Fruit fly (Drosophila melanogaster): ENCODE data around the gene CG31380.

Gene CG31380

dm6 chr3R:25782855-25783424, 6.3 kb downstream of the CG31380 start:
- no peak for TF ChIP-seq gl (tag; optimal IDR thresholded peaks at IDR 0.05)
- TF ChIP-seq D1 (tag; optimal IDR thresholded peaks at IDR 0.05) = no peak
- no peak for TF ChIP-seq CG4496 (GFP tag; IDR thresholded peaks at IDR 0.05)
- no peak for TF ChIP-seq CG15710 (tag; optimal IDR thresholded peaks at IDR 0.05)
- no peak for TF ChIP-seq CG32121 (GFP tag; IDR thresholded peaks at IDR 0.05)
- no peak for TF ChIP-seq Pif1A (GFP tag; optimal IDR thresholded peaks at IDR 0.05)
- TF ChIP-seq fd96Ca (GFP tag; IDR thresholded peaks at IDR 0.05) = no peak
- TF ChIP-seq Pif1B (GFP tag; optimal IDR thresholded peaks at IDR 0.05) = no peak
- no peak for TF ChIP-seq rn (GFP tag; IDR thresholded peaks at IDR 0.05)
- TF ChIP-seq CG34367 (tag; optimal IDR thresholded peaks at IDR 0.05) = no peak
- TF ChIP-seq CG10348 (GFP tag; IDR thresholded peaks at IDR 0.05) = no peak
- TF ChIP-seq CG9948 (tag; optimal IDR thresholded peaks at IDR 0.05) = no peak
- TF ChIP-seq CG17806 (tag; optimal IDR thresholded peaks at IDR 0.05) = no peak
- TF ChIP-seq Snoo (tag; optimal IDR thresholded peaks at IDR 0.05) = no peak
- TF ChIP-seq Ets98B (GFP tag; IDR thresholded peaks at IDR 0.05) = no peak

dm6 chr3R:25778205-25778604, 11.1 kb downstream of the CG31380 start, which contains the start of gene CG4956:
CG4956 (minus strand) TSS chr3R:25778305.
- no peak for TF ChIP-seq rn (GFP tag; IDR thresholded peaks at IDR 0.05)
- no peak for TF ChIP-seq CG14655 (GFP tag; optimal IDR thresholded peaks at IDR 0.05)

dm6 chr3R:25777098-25777497, 12.2 kb downstream of the CG31380 start, which contains the start of gene CG17195:
CG17195 (minus strand) TSS chr3R:25777198.
- TF ChIP-seq CG32121 (GFP tag; IDR thresholded peaks at IDR 0.05) = no peak
- no peak for TF ChIP-seq Snoo (tag; optimal IDR thresholded peaks at IDR 0.05)
- TF ChIP-seq CG9948 (tag; optimal IDR thresholded peaks at IDR 0.05) = no peak
- TF ChIP-seq Pif1A (GFP tag; optimal IDR thresholded peaks at IDR 0.05) = no peak
- TF ChIP-seq CG8301 (tag; optimal IDR thresholded peaks at IDR 0.05) = no peak
- no peak for TF ChIP-seq Pif1B (GFP tag; optimal IDR thresholded peaks at IDR 0.05)
- no peak for TF ChIP-seq CG17806 (tag; optimal IDR thresholded peaks at IDR 0.05)
- no peak for TF ChIP-seq EcR (GFP tag; optimal IDR thresholded peaks at IDR 0.05)
- no peak for TF ChIP-seq D1 (tag; optimal IDR thresholded peaks at IDR 0.05)
- TF ChIP-seq CG8159 (tag; optimal IDR thresholded peaks at IDR 0.05) = no peak
- no peak for TF ChIP-seq CG15710 (tag; optimal IDR thresholded peaks at IDR 0.05)
- no peak for TF ChIP-seq CG34367 (tag; optimal IDR thresholded peaks at IDR 0.05)
- no peak for TF ChIP-seq CG4496 (GFP tag; IDR thresholded peaks at IDR 0.05)
- no peak for TF ChIP-seq fd96Ca (GFP tag; IDR thresholded peaks at IDR 0.05)
- TF ChIP-seq rn (GFP tag; IDR thresholded peaks at IDR 0.05) = no peak
- TF ChIP-seq gl (tag; optimal IDR thresholded peaks at IDR 0.05) = no peak
- no peak for TF ChIP-seq CG12605 (GFP tag; IDR thresholded peaks at IDR 0.05)
- TF ChIP-seq Ets98B (GFP tag; IDR thresholded peaks at IDR 0.05) = no peak
- TF ChIP-seq CG10348 (GFP tag; IDR thresholded peaks at IDR 0.05) = no peak
- TF ChIP-seq CG14655 (GFP tag; optimal IDR thresholded peaks at IDR 0.05) = no peak

dm6 chr3R:25776137-25776536, 13.1 kb downstream of the CG31380 start, which contains the start of gene CG17196:
CG17196 (minus strand) TSS chr3R:25776237.
- TF ChIP-seq CG15710 (tag; optimal IDR thresholded peaks at IDR 0.05) (no peak), CG14655 (GFP tag; optimal IDR thresholded peaks at IDR 0.05) (no peak), CG9948 (tag; optimal IDR thresholded peaks at IDR 0.05) (no peak), fd96Ca (GFP tag; IDR thresholded peaks at IDR 0.05) (no peak), CG17806 (tag; optimal IDR thresholded peaks at IDR 0.05) (no peak), rn (GFP tag; IDR thresholded peaks at IDR 0.05) (no peak), Ets98B (GFP tag; IDR thresholded peaks at IDR 0.05) (no peak), CG12605 (GFP tag; IDR thresholded peaks at IDR 0.05) (no peak), EcR (GFP tag; optimal IDR thresholded peaks at IDR 0.05) (no peak), gl (tag; optimal IDR thresholded peaks at IDR 0.05) (no peak), CG4496 (GFP tag; IDR thresholded peaks at IDR 0.05) (no peak), Pif1B (GFP tag; optimal IDR thresholded peaks at IDR 0.05) (no peak), D1 (tag; optimal IDR thresholded peaks at IDR 0.05) (no peak), CG10348 (GFP tag; IDR thresholded peaks at IDR 0.05) (no peak), CG8159 (tag; optimal IDR thresholded peaks at IDR 0.05) (no peak), CG34367 (tag; optimal IDR thresholded peaks at IDR 0.05) (no peak), Pif1A (GFP tag; optimal IDR thresholded peaks at IDR 0.05) (no peak)

dm6 chr3R:25775269-25775668, 14.0 kb downstream of the CG31380 start, which contains the start of the genes CG17197 and CG17198:
CG17197 (minus strand) TSS chr3R:25775369.
CG17198 (minus strand) TSS chr3R:25775369.
- TF ChIP-seq CG34367 (tag; optimal IDR thresholded peaks at IDR 0.05) = no peak
- no peak for TF ChIP-seq CG10348 (GFP tag; IDR thresholded peaks at IDR 0.05)
- TF ChIP-seq gl (tag; optimal IDR thresholded peaks at IDR 0.05) = no peak
- no peak for TF ChIP-seq CG8301 (tag; optimal IDR thresholded peaks at IDR 0.05)

- no peak for TF ChIP-seq Snoo (tag; optimal IDR thresholded peaks at IDR 0.05)
- no peak for TF ChIP-seq rn (GFP tag; IDR thresholded peaks at IDR 0.05)
- TF ChIP-seq D1 (tag; optimal IDR thresholded peaks at IDR 0.05) = no peak
- TF ChIP-seq gl (tag; optimal IDR thresholded peaks at IDR 0.05) = no peak
- TF ChIP-seq fd96Ca (GFP tag; IDR thresholded peaks at IDR 0.05) = no peak
- no peak for TF ChIP-seq CG4496 (GFP tag; IDR thresholded peaks at IDR 0.05)
- no peak for TF ChIP-seq CG13204 (GFP tag; optimal IDR thresholded peaks at IDR 0.05)
- TF ChIP-seq CG15710 (tag; optimal IDR thresholded peaks at IDR 0.05) = no peak
- TF ChIP-seq CG8301 (tag; optimal IDR thresholded peaks at IDR 0.05) = no peak
- no peak for TF ChIP-seq CG10348 (GFP tag; IDR thresholded peaks at IDR 0.05)
- TF ChIP-seq CG17806 (tag; optimal IDR thresholded peaks at IDR 0.05) = no peak
- no peak for TF ChIP-seq Ets98B (GFP tag; IDR thresholded peaks at IDR 0.05)
- no peak for TF ChIP-seq Pif1A (GFP tag; optimal IDR thresholded peaks at IDR 0.05)
- no peak for TF ChIP-seq CG8159 (tag; optimal IDR thresholded peaks at IDR 0.05)
Measured at dm6 chr3R:25763005-25763404, 26.2 kb downstream of the CG31380 start, which contains the start of gene LpR1. LpR1 (minus strand) TSS chr3R:25763105.

Measured in whole organism, pupa.